Worm (Caenorhabditis elegans) whole organism, L2 larva: ENCODE results near the gene srd-59.

Experiments used
- Y55F3AM.14 ChIP-seq: fragments of 200-800 bp; sonication (Bioruptor generic); optimal IDR thresholded peaks from 2 replicates; lab custom pipeline; 2018; ENCODE audit warnings: mild to moderate bottlenecking, missing genetic modification characterization, missing compliant biosample characterization
- blmp-1 ChIP-seq: sonication (generic microtip); optimal IDR thresholded peaks from 2 replicates; lab custom pipeline; 2017; ENCODE audit warnings: missing genetic modification characterization, mild to moderate bottlenecking, missing compliant biosample characterization, antibody characterized with exemption, moderate library complexity; ENCODE audit not compliant: insufficient read depth
- dmd-4 ChIP-seq: sonication (generic microtip); optimal IDR thresholded peaks from 2 replicates; lab custom pipeline; 2017; ENCODE audit warnings: missing biosample characterization, missing genetic modification characterization
- fos-1 ChIP-seq: fragments of 150-350 bp; optimal IDR thresholded peaks from 2 replicates; lab custom pipeline; 2014; ENCODE audit warnings: missing biosample characterization, missing genetic modification characterization
- nhr-129 ChIP-seq: fragments of 150-350 bp; optimal IDR thresholded peaks from 2 replicates; lab custom pipeline; 2014; ENCODE audit warnings: missing biosample characterization, missing genetic modification characterization
- nhr-237 ChIP-seq: fragments of 150-350 bp; optimal IDR thresholded peaks from 2 replicates; lab custom pipeline; 2014; ENCODE audit warnings: missing biosample characterization, missing genetic modification characterization
- nhr-77 ChIP-seq: fragments of 150-350 bp; optimal IDR thresholded peaks from 2 replicates; lab custom pipeline; 2014; ENCODE audit warnings: missing biosample characterization, missing genetic modification characterization
- skn-1 ChIP-seq: sonication (generic microtip); optimal IDR thresholded peaks from 2 replicates; lab custom pipeline; 2017; ENCODE audit warnings: missing biosample characterization, missing genetic modification characterization
- snpc-4 ChIP-seq: fragments of 150-350 bp; optimal IDR thresholded peaks from 2 replicates; lab custom pipeline; 2014; ENCODE audit warnings: missing biosample characterization, missing genetic modification characterization
- unc-39 ChIP-seq: fragments of 150-350 bp; optimal IDR thresholded peaks from 2 replicates; lab custom pipeline; 2014; ENCODE audit warnings: missing biosample characterization, missing genetic modification characterization

ce11 chrII:7199308-7199707 is 6.2 kb upstream of the srd-59 start, which contains the start of gene E04F6.6:
- no peak for TF ChIP-seq nhr-237 (tag; lab: Kevin White, UChicago)
- TF ChIP-seq dmd-4 (tag; lab: Kevin White, UChicago) = no peak
- TF ChIP-seq nhr-129 = no peak
- no peak for TF ChIP-seq snpc-4 (tag; lab: Kevin White, UChicago)
- TF ChIP-seq blmp-1 (tag; lab: Kevin White, UChicago) = no peak
- TF ChIP-seq unc-39 (tag; lab: Kevin White, UChicago) = no peak
- no peak for TF ChIP-seq Y55F3AM.14 (GFP tag; lab: Kevin White, UChicago)
- no peak for TF ChIP-seq skn-1 (tag; lab: Kevin White, UChicago)
- TF ChIP-seq nhr-77 = no peak
- TF ChIP-seq fos-1 (tag; lab: Kevin White, UChicago) = no peak
